Fruit fly (Drosophila melanogaster): Measurements from ENCODE around the gene PNUTS.

PNUTS gene

DNA sequence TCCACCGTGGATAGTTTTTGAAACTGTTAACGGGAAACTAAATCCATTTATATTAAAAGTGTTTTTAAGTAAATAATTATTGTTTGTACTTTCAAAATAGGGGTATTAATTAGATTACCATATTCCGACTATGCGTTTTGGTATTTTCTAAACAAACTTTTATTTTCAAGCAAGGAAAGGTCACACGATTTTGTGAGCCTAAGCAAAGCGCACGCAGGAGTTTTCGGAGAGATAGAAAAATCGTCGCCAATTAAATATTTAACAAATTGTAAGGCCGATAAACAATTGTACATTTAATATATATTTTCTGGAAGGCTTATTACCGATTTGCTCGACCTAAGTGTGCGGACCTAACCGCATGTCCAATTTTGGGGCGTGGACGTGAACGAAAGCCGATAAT, at the start of gene PNUTS:
TSS of gene PNUTS (plus strand) at position 181 of the 400 bp plus-strand sequence.
- no peak for TF ChIP-seq CG17801 (GFP tag; optimal IDR thresholded peaks at IDR 0.05; ENCODE audit: partially characterized antibody)

DNA sequence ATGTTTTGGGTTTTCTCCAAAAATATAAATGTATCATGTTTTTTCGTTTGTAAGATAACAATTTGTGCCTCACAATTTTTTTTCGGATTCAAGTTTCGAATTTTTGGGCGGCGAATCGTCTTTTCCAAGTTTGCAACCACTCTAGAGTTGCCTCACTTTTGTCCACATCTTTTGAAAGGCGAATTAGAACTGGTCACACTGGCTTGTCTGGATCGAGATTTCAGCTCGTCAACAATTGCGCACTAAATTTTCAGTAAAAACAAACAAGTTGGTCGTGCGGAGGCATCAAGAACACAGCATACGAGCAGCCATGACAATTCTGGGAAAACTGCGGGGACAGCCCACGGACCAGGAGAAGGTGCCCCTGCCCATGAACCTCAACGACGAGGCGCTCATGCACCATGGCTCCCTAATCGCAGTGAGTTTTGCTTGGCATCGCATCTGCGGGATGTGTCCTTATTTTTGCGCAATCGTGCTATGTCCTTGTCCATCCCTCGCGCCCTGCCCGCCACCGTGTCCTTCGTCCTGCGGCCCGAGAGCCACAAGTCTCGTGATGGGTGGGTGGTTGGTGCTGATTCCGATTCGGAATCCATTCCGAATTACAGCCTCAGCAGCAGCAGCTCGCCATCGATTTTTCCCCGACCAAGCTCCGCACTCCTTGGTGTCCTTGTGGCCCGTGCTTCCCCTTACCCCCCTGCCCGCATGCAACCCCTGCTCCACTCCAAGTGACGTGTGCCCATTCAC, 48.9 kb upstream of the PNUTS start, which contains the start of gene CG3662:
TSS of gene CG3662 (plus strand) at position 48 of the 744 bp plus-strand sequence.
- TF ChIP-seq CG17801 (GFP tag; optimal IDR thresholded peaks at IDR 0.05; ENCODE audit: partially characterized antibody) = peak; percentile 57

DNA sequence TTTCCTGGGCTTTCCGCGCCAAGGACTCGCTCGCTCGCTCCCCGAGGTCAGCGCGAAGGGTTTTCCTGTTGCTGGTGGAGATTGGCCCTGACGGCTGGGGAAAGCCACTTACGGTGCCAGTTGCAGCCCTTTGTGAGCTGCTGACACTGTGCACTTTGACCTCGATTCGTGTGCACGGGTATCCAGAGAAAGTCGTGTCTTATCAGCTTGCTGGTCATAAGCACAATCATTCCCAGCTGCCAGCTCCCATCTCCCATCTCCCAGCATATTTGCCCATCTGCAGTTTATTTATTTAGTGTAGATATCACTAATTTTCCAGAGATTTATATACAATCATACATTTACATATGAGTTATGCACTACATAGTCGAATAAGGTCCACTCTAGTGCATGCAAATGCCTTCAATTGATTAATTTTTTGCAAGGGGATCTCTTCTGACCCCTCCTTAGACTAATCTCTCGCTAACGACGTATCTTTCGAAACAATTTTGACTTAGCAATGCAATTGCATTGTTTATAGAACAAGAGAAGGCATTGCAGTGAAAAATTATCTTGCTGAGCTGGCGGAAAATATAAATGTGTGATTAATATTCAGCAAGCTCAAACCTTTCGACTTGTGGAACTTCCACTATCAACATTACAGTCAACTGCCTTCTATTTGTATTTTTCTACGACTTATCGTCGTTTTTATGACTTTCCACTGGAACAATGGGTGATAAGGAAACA, 48.1 kb upstream of the PNUTS start:
- TF ChIP-seq CG17801 (GFP tag; optimal IDR thresholded peaks at IDR 0.05; ENCODE audit: partially characterized antibody) = peak; percentile 12

DNA sequence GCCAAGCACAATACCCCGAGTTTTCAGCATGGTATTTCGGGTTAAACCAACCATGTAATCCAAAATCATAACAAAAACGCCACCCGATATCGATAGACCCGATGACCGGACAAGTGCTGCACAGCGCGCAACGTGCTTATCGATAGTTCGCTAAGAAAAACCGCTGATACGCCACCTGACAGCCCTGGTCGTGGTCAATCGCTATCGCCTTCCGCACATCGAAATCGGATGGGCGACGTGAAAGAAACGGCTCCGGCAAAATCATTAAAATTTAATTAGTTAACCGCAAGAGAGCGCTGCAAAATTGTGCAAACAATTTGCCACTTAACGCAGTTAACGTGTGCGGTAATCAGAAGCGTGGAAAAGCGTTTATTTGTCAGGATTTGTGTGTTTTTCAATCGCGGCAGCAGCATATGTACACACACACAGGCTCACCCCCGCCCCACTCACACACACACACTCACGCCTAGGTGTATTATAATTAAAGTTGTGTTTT, 44.4 kb upstream of the PNUTS start, which contains the start of the genes CG3862 and dock:
TSS of gene CG3862 (minus strand) at position 94 of the 496 bp plus-strand sequence.
TSS of gene dock (plus strand) at position 202 of the 496 bp plus-strand sequence.
- peak; percentile 60 for TF ChIP-seq CG17801 (GFP tag; optimal IDR thresholded peaks at IDR 0.05; ENCODE audit: partially characterized antibody)

DNA sequence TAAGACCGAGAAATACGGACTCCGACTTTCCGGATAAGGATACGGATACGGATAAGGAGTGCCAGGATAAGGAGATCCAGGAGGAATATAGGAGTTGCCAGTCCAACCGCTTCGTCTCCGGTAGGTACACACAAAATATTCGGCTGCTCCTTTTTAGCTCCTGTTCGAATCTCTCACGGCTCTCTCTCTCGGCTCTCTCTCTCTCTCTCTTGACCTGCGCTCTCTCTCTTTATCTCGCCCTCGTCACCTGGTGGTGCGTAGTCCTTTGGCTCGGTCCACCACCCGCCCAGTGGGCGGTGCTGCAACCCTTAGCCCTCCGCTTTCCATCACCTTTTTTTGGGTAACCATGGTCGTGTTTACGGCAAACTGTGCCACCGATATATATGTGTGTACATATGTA, 43.9 kb upstream of the PNUTS start:
- TF ChIP-seq CG17801 (GFP tag; optimal IDR thresholded peaks at IDR 0.05; ENCODE audit: partially characterized antibody) = no peak

DNA sequence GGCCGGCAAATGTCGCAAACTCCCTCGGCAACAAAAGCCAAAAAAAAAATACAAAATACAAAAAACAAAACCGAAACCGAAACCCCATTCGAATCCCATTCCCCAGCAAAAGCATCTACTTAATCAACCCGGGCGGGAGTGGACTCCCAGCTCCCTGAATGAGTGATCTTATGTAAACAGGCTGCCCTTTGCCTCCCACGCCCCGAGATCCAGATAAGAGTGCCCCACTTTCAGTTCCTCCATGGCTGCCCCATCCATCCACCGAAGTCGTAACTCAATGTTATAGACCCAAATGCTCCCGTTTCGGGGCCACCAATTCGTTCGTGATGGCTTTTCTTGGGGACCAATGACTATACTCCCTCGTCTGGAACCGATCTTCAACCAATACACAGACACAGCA, 43.2 kb upstream of the PNUTS start:
- TF ChIP-seq CG17801 (GFP tag; optimal IDR thresholded peaks at IDR 0.05; ENCODE audit: partially characterized antibody) = no peak

DNA sequence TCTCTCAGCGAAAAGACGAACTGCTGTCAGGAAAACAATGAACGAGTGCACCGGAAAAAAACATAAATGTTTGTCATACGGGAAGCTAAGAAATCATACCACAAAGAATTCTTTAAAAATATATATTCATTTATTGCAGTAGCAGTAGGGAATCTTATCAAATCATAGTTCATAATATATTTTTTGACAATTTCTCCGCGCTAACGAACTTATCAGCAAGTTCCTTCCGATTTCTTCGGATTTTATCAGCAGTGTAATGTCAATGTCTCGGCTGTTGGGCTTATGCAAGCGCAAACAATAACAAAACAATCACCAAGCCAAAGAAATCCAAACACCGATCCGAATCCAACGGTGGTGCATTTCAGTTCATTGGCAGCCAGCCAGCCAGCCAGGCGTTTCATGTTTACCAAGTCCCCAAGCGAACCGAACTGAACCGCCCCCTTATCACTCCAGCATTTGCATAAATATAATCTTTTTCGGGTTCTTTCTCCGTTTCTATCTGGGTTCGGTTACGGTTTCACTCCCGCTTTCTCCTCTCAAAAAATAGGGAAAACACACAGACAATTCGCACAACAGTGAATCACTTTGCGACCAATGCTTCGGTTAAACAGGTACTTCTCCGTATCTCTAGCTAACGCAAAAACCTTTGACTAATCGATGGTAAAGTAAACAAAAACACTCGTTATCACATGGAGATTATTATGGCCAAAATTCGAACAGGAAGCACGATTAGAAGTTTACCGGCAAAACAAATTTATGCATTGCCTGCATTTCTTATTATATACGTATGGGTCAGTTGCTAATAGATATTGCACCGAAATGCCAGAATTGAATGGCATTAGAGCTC, 42.5 kb upstream of the PNUTS start:
- no peak for TF ChIP-seq CG17801 (GFP tag; optimal IDR thresholded peaks at IDR 0.05; ENCODE audit: partially characterized antibody)

DNA sequence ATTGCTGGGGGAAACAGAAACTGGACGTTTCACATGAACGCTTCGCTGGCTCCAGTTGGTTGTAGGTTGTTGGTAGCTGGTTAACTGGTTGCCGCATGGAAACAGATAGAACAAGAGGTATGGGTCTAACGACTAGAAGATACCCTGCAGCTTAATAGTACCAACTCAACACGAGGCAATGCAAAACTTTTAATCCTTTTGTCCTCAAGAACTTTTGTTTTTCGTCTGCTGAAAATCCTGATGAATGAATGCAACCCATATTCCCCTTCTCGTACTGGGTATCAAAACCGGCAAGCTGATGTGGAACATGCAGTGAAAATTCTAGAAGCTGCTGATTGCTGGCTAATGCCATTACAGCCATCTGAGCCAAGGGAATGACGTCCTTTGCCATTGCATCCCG, 32.3 kb upstream of the PNUTS start:
- no peak for TF ChIP-seq CG17801 (GFP tag; optimal IDR thresholded peaks at IDR 0.05; ENCODE audit: partially characterized antibody)

DNA sequence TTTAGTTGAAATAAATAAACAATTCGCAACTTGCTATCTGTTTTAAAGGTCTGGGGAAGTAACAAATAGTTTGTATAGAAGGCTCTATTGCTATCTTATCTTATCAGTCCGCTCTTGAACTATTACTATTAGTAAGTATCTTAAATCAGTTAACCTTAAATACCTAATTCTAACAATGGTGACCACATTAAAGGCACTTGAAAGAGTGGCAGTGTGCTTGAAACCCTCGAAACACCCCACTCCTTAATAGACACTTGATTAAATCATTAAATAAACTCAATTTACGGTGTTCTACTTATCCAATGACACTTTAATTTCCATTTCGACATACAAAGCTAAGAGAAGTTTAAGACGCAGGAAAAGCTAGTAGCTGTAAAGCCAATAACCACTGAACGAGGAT, 31.5 kb upstream of the PNUTS start:
- TF ChIP-seq CG17801 (GFP tag; optimal IDR thresholded peaks at IDR 0.05; ENCODE audit: partially characterized antibody) = no peak

DNA sequence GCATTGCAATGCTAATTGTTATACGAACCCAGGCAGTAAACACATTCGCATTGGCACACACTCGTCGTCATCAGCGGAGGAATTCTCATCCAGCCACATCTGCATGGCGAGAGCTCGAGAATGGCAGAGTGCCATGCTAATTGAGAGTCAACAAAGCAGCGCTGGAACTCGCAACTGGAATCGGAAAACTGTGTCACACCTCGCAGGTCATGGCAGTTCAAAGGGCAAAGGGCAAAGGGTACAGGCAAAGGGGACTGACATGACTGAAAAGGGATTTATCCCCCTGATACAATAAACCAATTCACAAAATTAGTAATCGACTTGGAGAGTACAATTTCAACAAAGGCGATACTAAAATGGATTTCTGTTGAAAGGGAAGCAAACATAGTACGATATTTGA, 30.2 kb upstream of the PNUTS start:
- no peak for TF ChIP-seq CG17801 (GFP tag; optimal IDR thresholded peaks at IDR 0.05; ENCODE audit: partially characterized antibody)

DNA sequence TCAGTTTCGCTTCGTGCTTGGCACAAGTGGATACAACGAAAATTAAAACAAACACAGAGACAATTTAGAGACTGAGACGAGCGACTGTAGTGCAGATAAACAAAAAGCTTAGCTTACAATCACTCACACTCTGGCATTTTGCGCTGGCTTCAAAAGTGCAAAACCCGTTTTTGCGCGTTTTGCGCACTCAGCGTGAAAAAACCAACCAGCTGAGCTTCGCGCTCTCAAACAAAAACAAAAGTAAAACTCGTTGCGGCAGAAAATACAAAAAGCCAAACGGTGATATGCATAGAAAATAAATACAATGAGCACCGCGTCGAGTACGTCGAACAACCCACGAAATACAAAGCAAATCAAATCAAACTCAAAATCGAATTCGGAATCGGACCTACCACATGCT, 29.5 kb upstream of the PNUTS start:
- TF ChIP-seq CG17801 (GFP tag; optimal IDR thresholded peaks at IDR 0.05; ENCODE audit: partially characterized antibody) = no peak

DNA sequence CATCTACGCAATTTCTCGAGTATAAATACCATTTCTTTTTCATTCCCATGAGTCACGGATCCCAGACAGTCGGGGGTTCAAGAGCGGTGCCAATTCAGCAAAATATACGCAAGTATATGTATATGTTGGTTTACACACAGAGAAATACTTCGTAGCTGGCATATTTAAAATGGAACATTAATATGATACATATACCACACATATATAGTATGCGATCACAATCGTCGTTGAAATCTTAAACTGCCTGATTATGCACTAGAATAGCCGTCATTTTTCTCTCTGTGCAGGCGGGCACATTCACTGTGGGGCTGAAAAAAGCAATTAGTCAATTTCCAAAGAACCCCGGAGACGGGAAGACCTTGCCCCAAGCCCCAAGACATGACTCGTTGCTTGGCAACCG, 28.6 kb upstream of the PNUTS start:
- peak; percentile 94 for TF ChIP-seq CG17801 (GFP tag; optimal IDR thresholded peaks at IDR 0.05; ENCODE audit: partially characterized antibody)

DNA sequence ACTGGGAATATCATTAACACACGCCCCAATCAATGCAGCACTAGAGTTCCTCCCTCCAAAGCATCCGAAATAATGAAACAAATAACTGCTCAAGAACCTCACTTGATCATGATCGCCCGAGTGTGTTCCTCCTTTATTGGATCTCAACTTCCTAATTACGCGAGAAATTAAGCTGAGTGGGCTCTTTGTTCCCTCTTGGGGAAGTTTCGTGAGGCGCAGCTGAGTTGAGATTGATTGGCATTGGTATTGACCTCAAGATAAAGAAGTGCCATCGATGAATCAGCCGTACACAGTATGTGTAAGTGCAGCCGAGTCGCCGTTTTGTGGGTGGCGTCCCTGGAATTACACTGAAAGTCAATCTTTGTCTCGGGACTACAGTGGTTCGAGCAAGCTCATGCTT, 27.4 kb upstream of the PNUTS start:
- no peak for TF ChIP-seq CG17801 (GFP tag; optimal IDR thresholded peaks at IDR 0.05; ENCODE audit: partially characterized antibody)

DNA sequence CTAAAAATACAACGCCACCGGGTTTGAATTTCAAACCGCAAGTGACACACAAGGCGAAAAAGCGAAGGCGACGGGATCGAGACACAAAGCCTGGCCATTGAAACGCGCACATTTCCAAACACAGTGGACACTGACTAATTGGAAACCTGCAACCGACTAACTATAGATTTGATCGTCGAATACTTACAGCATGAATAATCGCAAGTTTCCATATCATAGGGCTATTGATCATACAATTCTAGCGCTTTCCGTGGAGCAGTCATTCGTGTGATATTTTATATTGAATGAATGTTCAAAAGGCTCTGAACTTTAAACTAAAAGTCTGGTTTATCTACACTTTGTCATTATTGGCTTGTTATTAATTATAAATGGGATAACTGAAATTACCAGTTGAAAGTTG, 27.0 kb upstream of the PNUTS start:
- TF ChIP-seq CG17801 (GFP tag; optimal IDR thresholded peaks at IDR 0.05; ENCODE audit: partially characterized antibody) = no peak
